Worm (Caenorhabditis elegans) whole organism, L4 larva: ENCODE measurements around the gene stdh-2.

Experiments used
- F49E8.2 ChIP-seq: sonication (generic microtip); optimal IDR thresholded peaks from 2 replicates; lab custom pipeline; 2016; ENCODE audit warnings: missing compliant biosample characterization, mild to moderate bottlenecking, missing genetic modification characterization, borderline replicate concordance
- fos-1 ChIP-seq: fragments of 150-350 bp; optimal IDR thresholded peaks from 2 replicates; lab custom pipeline; 2014; ENCODE audit warnings: missing biosample characterization, missing genetic modification characterization
- lin-13 ChIP-seq: fragments of 150-350 bp; optimal IDR thresholded peaks from 2 replicates; lab custom pipeline; 2014; ENCODE audit warnings: missing biosample characterization, missing genetic modification reagents, missing genetic modification characterization
- unc-62 ChIP-seq, 3 experiments: fragments of 150-350 bp in 1 of 3; sonication (generic microtip); optimal IDR thresholded peaks in 2 of 3; peaks in 1 of 3; 1 replicate in 1 of 3; 2 replicates in 2 of 3; lab custom pipeline; 2014 to 2017; ENCODE audit warnings: missing biosample characterization in 3 of 3, missing genetic modification characterization in 3 of 3, missing genetic modification reagents in 3 of 3, missing genotype in 1 of 3

DNA sequence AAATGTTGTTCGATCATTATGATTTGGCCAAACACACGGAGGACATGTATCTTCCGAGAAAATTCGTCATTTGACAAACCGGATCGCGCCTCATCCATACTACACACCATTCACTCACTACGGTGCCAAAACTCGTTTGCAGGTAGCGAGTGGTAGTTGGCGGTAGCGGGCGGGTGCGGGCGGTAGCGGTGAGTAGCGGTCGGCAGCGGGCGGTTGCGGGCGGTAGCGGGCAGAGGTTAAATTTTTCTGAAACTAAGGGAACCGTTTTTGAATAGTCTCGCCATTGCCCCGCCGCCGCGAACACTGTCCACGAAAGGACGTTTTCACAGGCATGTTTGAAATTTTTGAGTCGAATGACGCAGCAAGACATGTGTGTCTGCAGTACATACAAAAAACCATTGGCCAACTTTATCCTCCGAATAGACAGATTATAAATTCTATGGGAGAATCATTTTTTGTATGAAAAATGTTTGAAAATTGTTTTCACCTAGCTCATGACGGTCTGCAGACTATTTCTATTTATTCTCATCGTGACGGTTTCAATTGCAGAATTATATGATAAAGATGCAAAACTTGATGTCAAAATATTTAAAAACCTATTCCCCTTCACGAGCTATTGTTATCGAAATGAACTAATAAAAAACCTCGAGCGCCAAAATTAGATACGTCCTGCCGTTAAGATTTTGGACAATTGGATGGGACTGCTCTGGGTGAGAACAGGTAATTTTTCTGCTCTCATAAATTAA lies 13.7 kb upstream of the stdh-2 start, which contains the start of gene F11A5.16:
- TF ChIP-seq unc-62 (GFP tag; optimal IDR thresholded peaks at IDR 0.05 in 1 of 2; lab: Kevin White, UChicago) (no peak), unc-62 (tag; optimal IDR thresholded peaks at IDR 0.05; lab: Kevin White, UChicago) (no peak), fos-1 (tag; lab: Kevin White, UChicago) (no peak), F49E8.2 (tag; lab: Kevin White, UChicago) (no peak), lin-13 (GFP tag; lab: Kevin White, UChicago) (no peak)
